Worm (Caenorhabditis elegans) whole organism, L4 larva: ENCODE results near the gene nuc-1.
A peak's percentile ranks its signal among the peaks of the same experiment; 100 is the strongest.

ENCODE experiments used
- F49E8.2 ChIP-seq: sonication (generic microtip); optimal IDR thresholded peaks from 2 replicates; lab custom pipeline; 2016; ENCODE audit warnings: missing compliant biosample characterization, mild to moderate bottlenecking, missing genetic modification characterization, borderline replicate concordance
- aly-2 ChIP-seq: sonication (generic microtip); optimal IDR thresholded peaks from 2 replicates; lab custom pipeline; 2018; ENCODE audit warnings: missing biosample characterization, missing genetic modification characterization
- ama-1 ChIP-seq: fragments of 150-350 bp; optimal IDR thresholded peaks from 2 replicates; lab custom pipeline; 2014; ENCODE audit warnings: inconsistent platforms, mixed read lengths
- daf-12 ChIP-seq: fragments of 150-350 bp; optimal IDR thresholded peaks from 2 replicates; lab custom pipeline; 2014; ENCODE audit warnings: missing biosample characterization, missing genetic modification reagents, missing genetic modification characterization
- fkh-10 ChIP-seq: fragments of 150-350 bp; optimal IDR thresholded peaks from 2 replicates; lab custom pipeline; 2014; ENCODE audit warnings: missing biosample characterization, missing genetic modification reagents, missing genetic modification characterization
- lin-13 ChIP-seq: fragments of 150-350 bp; optimal IDR thresholded peaks from 2 replicates; lab custom pipeline; 2014; ENCODE audit warnings: missing biosample characterization, missing genetic modification reagents, missing genetic modification characterization
- lsy-2 ChIP-seq, 2 experiments: fragments of 150-350 bp in 1 of 2; sonication (generic microtip) in 1 of 2; optimal IDR thresholded peaks; 2 replicates each; lab custom pipeline; 2014 to 2017; ENCODE audit warnings: missing biosample characterization in 2 of 2, missing genetic modification characterization in 2 of 2
- mdl-1 ChIP-seq, 2 experiments: fragments of 150-350 bp in 1 of 2; sonication (generic microtip) in 1 of 2; optimal IDR thresholded peaks; 2 replicates each; lab custom pipeline; 2014 to 2017; ENCODE audit warnings: missing biosample characterization in 2 of 2, missing genetic modification characterization in 2 of 2
- nhr-10 ChIP-seq: fragments of 150-350 bp; optimal IDR thresholded peaks from 2 replicates; lab custom pipeline; 2014; ENCODE audit warnings: missing biosample characterization, missing genetic modification characterization
- nhr-77 ChIP-seq: fragments of 150-350 bp; optimal IDR thresholded peaks from 2 replicates; lab custom pipeline; 2014; ENCODE audit warnings: missing biosample characterization, missing genetic modification characterization
- pha-4 ChIP-seq, 2 experiments: fragments of 150-350 bp in 1 of 2; fragments of 200-800 bp in 1 of 2; sonication (Bioruptor generic) in 1 of 2; IDR thresholded peaks in 1 of 2; optimal IDR thresholded peaks in 1 of 2; 2 replicates each; pipeline versions ENCODE4 v1.3.6 to Lab custom; 2014 to 2022; ENCODE audit warnings: missing genetic modification characterization in 2 of 2, missing genetic modification reagents in 2 of 2, missing biosample characterization in 1 of 2, missing compliant biosample characterization in 1 of 2
- unc-130 ChIP-seq: sonication (generic microtip); optimal IDR thresholded peaks from 2 replicates; lab custom pipeline; 2016; ENCODE audit warnings: missing genetic modification reagents, missing genetic modification characterization, missing compliant biosample characterization
- zfp-2 ChIP-seq: sonication (generic microtip); optimal IDR thresholded peaks from 2 replicates; lab custom pipeline; 2016; ENCODE audit warnings: mild to moderate bottlenecking, missing genetic modification characterization, missing compliant biosample characterization

- TF ChIP-seq lin-13 (GFP tag; lab: Kevin White, UChicago) (no peak), pha-4 (GFP tag; IDR thresholded peaks at IDR 0.05; lab: Robert Waterston, UW) (no peak), pha-4 (tag; optimal IDR thresholded peaks at IDR 0.05; lab: Kevin White, UChicago) (no peak), zfp-2 (tag; lab: Kevin White, UChicago) (no peak), fkh-10 (no peak), nhr-77 (tag; lab: Kevin White, UChicago) (peak; percentile 83), aly-2 (tag; lab: Kevin White, UChicago) (no peak), mdl-1 (tag; optimal IDR thresholded peaks at IDR 0.05; lab: Kevin White, UChicago) (peak in 1 of 2 experiments; percentile 83), lsy-2 (tag; optimal IDR thresholded peaks at IDR 0.05; lab: Kevin White, UChicago) (peak in 1 of 2 experiments; percentile 55), F49E8.2 (no peak), daf-12 (tag; lab: Kevin White, UChicago) (no peak), unc-130 (GFP tag; lab: Kevin White, UChicago) (no peak), ama-1 (no peak), nhr-10 (tag; lab: Kevin White, UChicago) (peak; percentile 6)
Measured at ce11 chrX:9553095-9553494, 13.4 kb downstream of the nuc-1 start.
